Worm (Caenorhabditis elegans) whole organism, midembryonic: ENCODE data around the gene tag-321.

ENCODE experiments used
- T22C8.4 ChIP-seq: fragments of 200-800 bp; sonication (Bioruptor generic); IDR thresholded peaks from 2 replicates; pipeline ENCODE4 v1.3.6; 2022; ENCODE audit warnings: missing genetic modification characterization, missing compliant biosample characterization
- cog-1 ChIP-seq: sonication (generic microtip); optimal IDR thresholded peaks from 2 replicates; lab custom pipeline; 2016; ENCODE audit warnings: missing genetic modification characterization, missing compliant biosample characterization
- flt-1 ChIP-seq: fragments of 200-800 bp; sonication (Bioruptor generic); IDR thresholded peaks from 2 replicates; pipeline ENCODE4 v1.3.6; 2022; ENCODE audit warnings: missing genetic modification characterization, missing compliant biosample characterization
- klf-2 ChIP-seq: fragments of 200-800 bp; sonication (Bioruptor generic); conservative IDR thresholded peaks from 2 replicates; pipeline ENCODE4 v1.3.6; 2022; ENCODE audit warnings: missing genetic modification reagents, missing genetic modification characterization, missing compliant biosample characterization
- med-1 ChIP-seq: sonication (generic microtip); optimal IDR thresholded peaks from 2 replicates; lab custom pipeline; 2017; ENCODE audit warnings: missing genetic modification characterization, mild to moderate bottlenecking, missing compliant biosample characterization, antibody characterized with exemption, missing genetic modification reagents; ENCODE audit not compliant: insufficient read depth
- ref-1 ChIP-seq: fragments of 200-800 bp; sonication (Bioruptor generic); conservative IDR thresholded peaks from 2 replicates; pipeline ENCODE4 v1.3.6; 2022; ENCODE audit warnings: missing genetic modification reagents, missing genetic modification characterization, missing compliant biosample characterization
- tab-1 ChIP-seq: fragments of 200-800 bp; sonication (Bioruptor generic); IDR thresholded peaks from 2 replicates; pipeline ENCODE4 v1.3.6; 2022; ENCODE audit warnings: missing genetic modification characterization, missing compliant biosample characterization
- ztf-23 ChIP-seq: fragments of 200-800 bp; sonication (Bioruptor generic); IDR thresholded peaks from 2 replicates; pipeline ENCODE4 v1.3.6; 2022; ENCODE audit warnings: missing genetic modification reagents, missing genetic modification characterization, missing compliant biosample characterization
- ztf-29 ChIP-seq: fragments of 200-800 bp; sonication (Bioruptor generic); IDR thresholded peaks from 2 replicates; pipeline ENCODE4 v1.3.6; 2022; ENCODE audit warnings: missing genetic modification reagents, missing genetic modification characterization, missing compliant biosample characterization

tag-321 gene

ce11 chrIV:7808583-7808982, 24.9 kb upstream of the tag-321 start, which contains the start of gene C33H5.1:
Gene C33H5.1 (plus strand): TSS chrIV:7808912.
- TF ChIP-seq ztf-29 (GFP tag; lab: Robert Waterston, UW) (no peak), klf-2 (GFP tag; lab: Robert Waterston, UW) (no peak)

- TF ChIP-seq T22C8.4 (GFP tag; lab: Robert Waterston, UW) (no peak), ref-1 (GFP tag; lab: Robert Waterston, UW) (no peak), tab-1 (GFP tag; lab: Robert Waterston, UW) (no peak), cog-1 (tag; lab: Kevin White, UChicago) (no peak), med-1 (no peak), klf-2 (GFP tag; lab: Robert Waterston, UW) (no peak), ztf-29 (GFP tag; lab: Robert Waterston, UW) (no peak), flt-1 (GFP tag; lab: Robert Waterston, UW) (no peak), ztf-23 (no peak)
These were observed 21.1 kb upstream of the tag-321 start, which contains the start of gene C33H5.2 for ce11 chrIV:7804740-7805139. Gene C33H5.2 (plus strand): TSS chrIV:7805040.

ce11 chrIV:7803250-7803649, 19.6 kb upstream of the tag-321 start, which contains the start of gene C33H5.16:
Gene C33H5.16 (minus strand): TSS chrIV:7803350.
- no peak for TF ChIP-seq med-1
- TF ChIP-seq ztf-29 (GFP tag; lab: Robert Waterston, UW) = no peak
- TF ChIP-seq ref-1 (GFP tag; lab: Robert Waterston, UW) = no peak
- TF ChIP-seq T22C8.4 (GFP tag; lab: Robert Waterston, UW) = no peak
- TF ChIP-seq flt-1 (GFP tag; lab: Robert Waterston, UW) = no peak
- no peak for TF ChIP-seq klf-2 (GFP tag; lab: Robert Waterston, UW)
- no peak for TF ChIP-seq ztf-23
- TF ChIP-seq cog-1 (tag; lab: Kevin White, UChicago) = no peak
- TF ChIP-seq tab-1 (GFP tag; lab: Robert Waterston, UW) = no peak

DNA sequence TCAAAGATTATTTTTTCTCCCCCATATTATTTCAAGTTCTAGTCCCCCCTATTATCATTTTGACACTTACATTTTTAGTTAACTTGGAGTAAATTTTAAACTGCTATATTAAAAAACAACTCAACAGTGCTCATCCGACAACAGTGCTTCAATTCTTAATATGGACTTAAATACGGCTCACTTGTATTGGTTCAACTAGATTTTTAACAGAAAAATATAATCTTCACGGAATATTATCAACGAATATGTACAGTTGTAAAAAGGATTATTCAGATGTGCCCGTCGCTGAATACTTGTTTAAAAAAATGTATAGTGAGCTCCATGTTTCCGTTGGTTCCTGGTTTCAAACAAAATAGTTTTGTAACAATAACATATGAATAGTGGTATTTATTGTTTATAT, 16.7 kb upstream of the tag-321 start:
- no peak for TF ChIP-seq T22C8.4 (GFP tag; lab: Robert Waterston, UW)

ce11 chrIV:7796432-7797113, 12.9 kb upstream of the tag-321 start, which contains the start of gene sgo-1:
Gene sgo-1 (minus strand): TSS chrIV:7796482.
- TF ChIP-seq T22C8.4 (GFP tag; lab: Robert Waterston, UW) = no peak
- no peak for TF ChIP-seq flt-1 (GFP tag; lab: Robert Waterston, UW)
- no peak for TF ChIP-seq cog-1 (tag; lab: Kevin White, UChicago)
- TF ChIP-seq med-1 = no peak
- no peak for TF ChIP-seq tab-1 (GFP tag; lab: Robert Waterston, UW)

- no peak for TF ChIP-seq med-1
- no peak for TF ChIP-seq T22C8.4 (GFP tag; lab: Robert Waterston, UW)
- no peak for TF ChIP-seq flt-1 (GFP tag; lab: Robert Waterston, UW)
- TF ChIP-seq ref-1 (GFP tag; lab: Robert Waterston, UW) = no peak
- TF ChIP-seq ztf-23 = no peak
- no peak for TF ChIP-seq cog-1 (tag; lab: Kevin White, UChicago)
- TF ChIP-seq tab-1 (GFP tag; lab: Robert Waterston, UW) = no peak
- TF ChIP-seq klf-2 (GFP tag; lab: Robert Waterston, UW) = no peak
- no peak for TF ChIP-seq ztf-29 (GFP tag; lab: Robert Waterston, UW)
These were observed 11.1 kb upstream of the tag-321 start, which contains the start of gene ntp-1 for ce11 chrIV:7794709-7795108. Gene ntp-1 (minus strand): TSS chrIV:7794809.

- TF ChIP-seq tab-1 (GFP tag; lab: Robert Waterston, UW) (no peak), T22C8.4 (GFP tag; lab: Robert Waterston, UW) (no peak), klf-2 (GFP tag; lab: Robert Waterston, UW) (no peak), flt-1 (GFP tag; lab: Robert Waterston, UW) (no peak), cog-1 (tag; lab: Kevin White, UChicago) (no peak), med-1 (no peak)
These were observed 8.3 kb upstream of the tag-321 start, which contains the start of gene C33H5.13 for ce11 chrIV:7791821-7792446. Gene C33H5.13 (minus strand): TSS chrIV:7792263.

DNA sequence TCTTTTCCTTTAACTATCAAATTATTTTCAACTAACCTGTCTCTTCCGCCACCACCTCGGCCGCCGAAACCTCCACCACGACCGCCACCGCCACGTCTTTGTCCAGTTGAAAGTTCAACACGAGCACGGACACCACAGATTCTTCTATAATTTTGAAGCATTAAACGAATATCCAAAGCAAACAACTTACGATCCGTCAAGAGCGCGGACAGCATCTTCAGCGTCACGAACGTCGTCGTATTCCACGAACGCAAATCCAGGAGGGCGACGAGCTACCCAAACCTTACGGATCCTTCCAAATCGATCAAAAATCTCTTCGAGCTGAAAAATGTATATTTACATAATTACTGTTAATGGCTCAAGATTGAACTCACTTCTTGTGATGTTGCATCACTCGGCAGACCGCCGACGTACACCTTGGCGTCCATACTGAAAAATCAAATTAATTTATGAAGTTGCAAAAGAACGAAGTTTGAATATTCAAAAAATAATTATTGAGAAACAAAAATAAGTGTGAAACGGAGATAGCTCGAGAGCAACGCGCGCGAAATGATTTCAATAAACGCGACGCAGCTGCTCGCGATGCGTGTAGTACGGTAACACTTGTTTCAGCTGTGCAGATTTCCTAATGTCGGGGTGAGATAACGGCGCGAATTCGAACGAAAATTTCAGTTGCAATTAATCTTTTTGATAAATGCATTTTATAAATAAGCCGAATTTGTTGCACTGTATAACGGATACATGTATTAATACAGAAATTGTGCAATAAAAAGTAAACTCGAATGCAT, 7.3 kb upstream of the tag-321 start, which contains the start of gene rsp-6:
Gene rsp-6, minus strand, starts transcription at position 429 of the 788 bp plus-strand sequence.
- no peak for TF ChIP-seq ref-1 (GFP tag; lab: Robert Waterston, UW)
- peak; percentile 73 for TF ChIP-seq cog-1 (tag; lab: Kevin White, UChicago)
- peak; percentile 67; the same call in 1 of the 2 replicates for TF ChIP-seq flt-1 (GFP tag; lab: Robert Waterston, UW)
- TF ChIP-seq ztf-23 = no peak

DNA sequence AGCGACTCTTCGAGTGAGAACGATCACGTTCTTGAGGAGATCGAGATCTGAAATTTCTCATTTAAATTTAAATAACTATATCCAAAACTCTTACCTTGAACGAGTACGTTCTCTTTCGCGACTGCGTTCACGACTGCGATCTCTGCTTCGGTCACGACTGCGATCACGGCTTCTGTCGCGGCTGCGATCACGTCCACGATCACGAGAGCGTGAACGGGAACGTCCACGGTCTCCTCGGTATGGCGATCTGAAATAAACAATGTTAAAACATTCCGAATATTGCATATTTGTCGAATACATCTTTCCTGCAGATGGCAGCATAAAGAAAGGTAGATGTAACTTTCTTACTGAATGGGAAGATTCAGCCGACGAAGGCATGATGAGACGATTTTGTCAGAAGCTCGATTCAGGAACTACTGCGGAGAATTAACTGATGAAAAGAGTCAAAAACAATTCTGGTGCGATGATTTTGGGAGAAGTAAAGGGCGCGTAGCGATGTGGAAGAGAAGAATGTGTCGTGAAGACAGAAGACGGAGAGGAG, 6.6 kb upstream of the tag-321 start:
- TF ChIP-seq T22C8.4 (GFP tag; lab: Robert Waterston, UW) (no peak), ztf-29 (GFP tag; lab: Robert Waterston, UW) (no peak), cog-1 (tag; lab: Kevin White, UChicago) (no peak), ref-1 (GFP tag; lab: Robert Waterston, UW) (no peak), med-1 (no peak), ztf-23 (no peak), klf-2 (GFP tag; lab: Robert Waterston, UW) (no peak), tab-1 (GFP tag; lab: Robert Waterston, UW) (no peak), flt-1 (GFP tag; lab: Robert Waterston, UW) (no peak)
